Worm (Caenorhabditis elegans) whole organism, L1 larva: ENCODE data around the gene C53B7.3.

Experiments
- C16A3.4 ChIP-seq: fragments of 150-350 bp; optimal IDR thresholded peaks from 2 replicates; lab custom pipeline; 2014; ENCODE audit warnings: missing biosample characterization, missing genetic modification characterization
- F16B12.6 ChIP-seq: fragments of 150-350 bp; optimal IDR thresholded peaks from 2 replicates; lab custom pipeline; 2014; ENCODE audit warnings: missing biosample characterization, missing genetic modification characterization
- Y116A8C.19 ChIP-seq: sonication (generic microtip); optimal IDR thresholded peaks from 2 replicates; lab custom pipeline; 2016; ENCODE audit warnings: missing compliant biosample characterization, missing genetic modification characterization, borderline replicate concordance
- aha-1 ChIP-seq: fragments of 150-350 bp; optimal IDR thresholded peaks from 2 replicates; lab custom pipeline; 2014; ENCODE audit warnings: missing biosample characterization, missing genetic modification characterization
- alr-1 ChIP-seq: fragments of 200-800 bp; sonication (Bioruptor generic); optimal IDR thresholded peaks from 2 replicates; lab custom pipeline; 2018; ENCODE audit warnings: borderline replicate concordance, mild to moderate bottlenecking, missing genetic modification characterization, missing compliant biosample characterization
- aly-2 ChIP-seq: fragments of 150-350 bp; optimal IDR thresholded peaks from 2 replicates; lab custom pipeline; 2014; ENCODE audit warnings: missing biosample characterization, missing genetic modification characterization
- ama-1 ChIP-seq: fragments of 150-350 bp; optimal IDR thresholded peaks from 2 replicates; lab custom pipeline; 2014
- blmp-1 ChIP-seq: fragments of 150-350 bp; optimal IDR thresholded peaks from 2 replicates; lab custom pipeline; 2014; ENCODE audit warnings: missing biosample characterization, missing genetic modification characterization
- ceh-8 ChIP-seq: fragments of 200-800 bp; sonication (Bioruptor generic); optimal IDR thresholded peaks from 2 replicates; lab custom pipeline; 2018; ENCODE audit warnings: mild to moderate bottlenecking, missing genetic modification characterization, moderate library complexity, missing compliant biosample characterization
- ceh-82 ChIP-seq, 3 experiments: fragments of 150-350 bp in 1 of 3; sonication (generic microtip) in 2 of 3; optimal IDR thresholded peaks; 2 replicates each; lab custom pipeline; 2014 to 2017; ENCODE audit warnings: missing biosample characterization in 3 of 3, missing genetic modification characterization in 3 of 3
- ceh-88 ChIP-seq: fragments of 200-800 bp; sonication (Bioruptor generic); IDR thresholded peaks from 2 replicates; pipeline ENCODE4 v1.3.6; 2022; ENCODE audit warnings: missing genetic modification characterization, missing compliant biosample characterization
- dpl-1 ChIP-seq, 3 experiments: fragments of 150-350 bp in 2 of 3; sonication (generic microtip) in 1 of 3; optimal IDR thresholded peaks; 2 replicates each; lab custom pipeline; 2014 to 2017; ENCODE audit warnings: missing biosample characterization in 3 of 3, missing genetic modification characterization in 3 of 3, missing genetic modification reagents in 3 of 3
- efl-3 ChIP-seq: fragments of 200-800 bp; sonication (Bioruptor generic); optimal IDR thresholded peaks from 2 replicates; lab custom pipeline; 2018; ENCODE audit warnings: mild to moderate bottlenecking, missing genetic modification characterization, missing compliant biosample characterization
- egl-27 ChIP-seq, 2 experiments: fragments of 150-350 bp in 1 of 2; sonication (generic microtip); optimal IDR thresholded peaks; 3 replicates each; lab custom pipeline; 2017 to 2018; ENCODE audit warnings: missing biosample characterization in 2 of 2, missing genetic modification characterization in 2 of 2, missing genetic modification reagents in 2 of 2
- elt-3 ChIP-seq, 6 experiments: fragments of 150-350 bp in 1 of 6; sonication (generic microtip); optimal IDR thresholded peaks; 2 replicates each; lab custom pipeline; 2017 to 2018; ENCODE audit warnings: missing biosample characterization in 6 of 6, missing genetic modification characterization in 6 of 6, inconsistent platforms in 1 of 6
- fkh-8 ChIP-seq: sonication (generic microtip); optimal IDR thresholded peaks from 2 replicates; lab custom pipeline; 2016; ENCODE audit warnings: mild to moderate bottlenecking, missing genetic modification characterization, missing compliant biosample characterization
- fos-1 ChIP-seq: fragments of 150-350 bp; optimal IDR thresholded peaks from 2 replicates; lab custom pipeline; 2014; ENCODE audit warnings: missing biosample characterization, missing genetic modification characterization
- irx-1 ChIP-seq: sonication (generic microtip); optimal IDR thresholded peaks from 2 replicates; lab custom pipeline; 2016; ENCODE audit warnings: missing genetic modification characterization, missing compliant biosample characterization
- jun-1 ChIP-seq: fragments of 150-350 bp; optimal IDR thresholded peaks from 2 replicates; lab custom pipeline; 2014; ENCODE audit warnings: missing biosample characterization, missing genetic modification reagents, missing genetic modification characterization
- lin-14 ChIP-seq: fragments of 200-800 bp; sonication (Bioruptor generic); optimal IDR thresholded peaks from 2 replicates; lab custom pipeline; 2018; ENCODE audit warnings: mild to moderate bottlenecking, missing genetic modification characterization, moderate library complexity, missing compliant biosample characterization
- lin-39 ChIP-seq: fragments of 150-350 bp; optimal IDR thresholded peaks from 2 replicates; lab custom pipeline; 2014; ENCODE audit warnings: missing biosample characterization, missing genetic modification reagents, missing genetic modification characterization
- lsy-2 ChIP-seq, 2 experiments: fragments of 150-350 bp; optimal IDR thresholded peaks; 2 replicates each; lab custom pipeline; 2014; ENCODE audit warnings: missing biosample characterization in 2 of 2, missing genetic modification characterization in 2 of 2
- mab-9 ChIP-seq: fragments of 200-800 bp; sonication (Bioruptor generic); IDR thresholded peaks from 2 replicates; pipeline ENCODE4 v1.3.6; 2022; ENCODE audit warnings: missing genetic modification reagents, missing genetic modification characterization, missing compliant biosample characterization
- nhr-19 ChIP-seq: fragments of 200-800 bp; sonication (Bioruptor generic); conservative IDR thresholded peaks from 2 replicates; pipeline ENCODE4 v1.3.6; 2022; ENCODE audit warnings: missing genetic modification characterization, missing compliant biosample characterization
- nhr-71 ChIP-seq: sonication (generic microtip); optimal IDR thresholded peaks from 2 replicates; lab custom pipeline; 2016; ENCODE audit warnings: mild to moderate bottlenecking, missing genetic modification characterization, moderate library complexity, missing compliant biosample characterization
- nhr-77 ChIP-seq: fragments of 150-350 bp; optimal IDR thresholded peaks from 2 replicates; lab custom pipeline; 2014; ENCODE audit warnings: missing biosample characterization, missing genetic modification characterization
- nhr-85 ChIP-seq: sonication (generic microtip); peaks from one replicate; lab custom pipeline; 2016; ENCODE audit warnings: missing genetic modification characterization, inconsistent platforms, missing compliant biosample characterization
- nhr-90 ChIP-seq: sonication (generic microtip); optimal IDR thresholded peaks from 2 replicates; lab custom pipeline; 2016; ENCODE audit warnings: mild to moderate bottlenecking, missing genetic modification characterization, missing compliant biosample characterization; ENCODE audit not compliant: poor library complexity
- skn-1 ChIP-seq: fragments of 150-350 bp; optimal IDR thresholded peaks from 2 replicates; lab custom pipeline; 2014; ENCODE audit warnings: missing biosample characterization, missing genetic modification characterization
- sptf-1 ChIP-seq: fragments of 150-350 bp; optimal IDR thresholded peaks from 2 replicates; lab custom pipeline; 2014; ENCODE audit warnings: missing biosample characterization, missing genetic modification characterization
- swsn-7 ChIP-seq: sonication (generic microtip); optimal IDR thresholded peaks from 2 replicates; lab custom pipeline; 2016; ENCODE audit warnings: missing genetic modification characterization, missing compliant biosample characterization
- unc-30 ChIP-seq: sonication (generic microtip); optimal IDR thresholded peaks from 2 replicates; lab custom pipeline; 2017; ENCODE audit warnings: missing biosample characterization, missing genetic modification characterization
- zip-4 ChIP-seq: fragments of 200-800 bp; sonication (Bioruptor generic); optimal IDR thresholded peaks from 2 replicates; lab custom pipeline; 2018; ENCODE audit warnings: mild to moderate bottlenecking, missing genetic modification characterization, moderate library complexity, missing compliant biosample characterization

Gene C53B7.3

ce11 chrX:6840670-6841308 lies 3.8 kb upstream of the C53B7.3 start, which contains the start of the genes glr-6 and asg-2 (continued):
- TF ChIP-seq sptf-1 (tag; lab: Kevin White, UChicago) (no peak), zip-4 (GFP tag; lab: Kevin White, UChicago) (no peak), C16A3.4 (tag; lab: Kevin White, UChicago) (peak; percentile 98), fos-1 (tag; lab: Kevin White, UChicago) (peak; percentile 81), lsy-2 (tag; optimal IDR thresholded peaks at IDR 0.05; lab: Kevin White, UChicago) (peak; percentile 79 to 92), ceh-88 (GFP tag; lab: Robert Waterston, UW) (0 out of 2 replicates have a peak, but pooled peaks have one; percentile 26), dpl-1 (GFP tag; optimal IDR thresholded peaks at IDR 0.05; lab: Kevin White, UChicago) (peak; percentile 67 to 79 (median 75)), aly-2 (tag; lab: Kevin White, UChicago) (no peak), nhr-71 (tag; lab: Kevin White, UChicago) (peak; percentile 90)

ce11 chrX:6845934-6846333 lies 1.4 kb downstream of the C53B7.3 start, which contains the start of gene C53B7.2:
Gene C53B7.2 (plus strand): TSS chrX:6846234.
- TF ChIP-seq mab-9, result no peak
- peak; percentile 5 for TF ChIP-seq lin-14 (GFP tag; lab: Kevin White, UChicago)
- TF ChIP-seq alr-1, result no peak
- TF ChIP-seq skn-1 (tag; lab: Kevin White, UChicago), result no peak
- TF ChIP-seq ceh-82 (tag; optimal IDR thresholded peaks at IDR 0.05; lab: Kevin White, UChicago), result no peak
- TF ChIP-seq unc-30 (tag; lab: Kevin White, UChicago), result no peak
- TF ChIP-seq jun-1 (tag; lab: Kevin White, UChicago), result no peak
- TF ChIP-seq aha-1 (tag; lab: Kevin White, UChicago), result no peak
- TF ChIP-seq nhr-77, result no peak

- TF ChIP-seq ceh-8 (GFP tag; lab: Kevin White, UChicago), result no peak
- no peak for TF ChIP-seq egl-27 (tag; optimal IDR thresholded peaks at IDR 0.05; lab: Kevin White, UChicago)
- TF ChIP-seq aha-1 (tag; lab: Kevin White, UChicago), result no peak
- no peak for TF ChIP-seq nhr-90
- TF ChIP-seq F16B12.6 (tag; lab: Kevin White, UChicago), result no peak
- no peak for TF ChIP-seq ama-1
- TF ChIP-seq nhr-19 (GFP tag; lab: Robert Waterston, UW), result no peak
- TF ChIP-seq blmp-1 (tag; lab: Kevin White, UChicago), result no peak
- no peak for TF ChIP-seq aly-2 (tag; lab: Kevin White, UChicago)
- no peak for TF ChIP-seq fkh-8 (tag; lab: Kevin White, UChicago)
- no peak for TF ChIP-seq irx-1 (tag; lab: Kevin White, UChicago)
Observed at ce11 chrX:6848596-6848995, 4.0 kb downstream of the C53B7.3 start.

ce11 chrX:6850412-6850811 lies 5.9 kb downstream of the C53B7.3 start:
- no peak for TF ChIP-seq efl-3 (GFP tag; lab: Kevin White, UChicago)
- peak; percentile 17 for TF ChIP-seq nhr-85 (tag; lab: Kevin White, UChicago)
- TF ChIP-seq lin-39 (tag; lab: Kevin White, UChicago), result no peak
- TF ChIP-seq, all 84 proteins: peak for 1

ce11 chrX:6853318-6853717 lies 8.8 kb downstream of the C53B7.3 start, which contains the start of gene rig-3:
Gene rig-3 (plus strand): TSS chrX:6853618.
- no peak for TF ChIP-seq elt-3 (tag; optimal IDR thresholded peaks at IDR 0.05; lab: Kevin White, UChicago)
- no peak for TF ChIP-seq swsn-7 (tag; lab: Kevin White, UChicago)
- TF ChIP-seq nhr-77, result no peak
- TF ChIP-seq fos-1 (tag; lab: Kevin White, UChicago), result no peak
- TF ChIP-seq Y116A8C.19 (tag; lab: Kevin White, UChicago), result no peak
- TF ChIP-seq, all 84 proteins: peak for 0
